Fruit fly (Drosophila melanogaster) whole organism, prepupa: Measurements from ENCODE around the gene udt.

Experiments
- CG10631 ChIP-seq: fragments of 200-800 bp; sonication (Bioruptor generic); optimal IDR thresholded peaks from 2 replicates; lab custom pipeline; 2016; ENCODE audit warnings: missing biosample characterization, missing genetic modification characterization
- CG10669 ChIP-seq: fragments of 200-800 bp; sonication (Bioruptor generic); optimal IDR thresholded peaks from 3 replicates; lab custom pipeline; 2018; ENCODE audit warnings: missing biosample characterization, mild to moderate bottlenecking, missing genetic modification characterization, moderate library complexity
- CG11294 ChIP-seq: fragments of 200-800 bp; sonication (Bioruptor generic); IDR thresholded peaks from 2 replicates; pipeline ENCODE4 v1.3.6; 2022; ENCODE audit warnings: missing biosample characterization, missing genetic modification characterization
- CG11762 ChIP-seq: fragments of 200-800 bp; sonication (Bioruptor generic); optimal IDR thresholded peaks from 3 replicates; lab custom pipeline; 2016; ENCODE audit warnings: missing biosample characterization, missing genetic modification characterization; ENCODE audit not compliant: insufficient read depth
- CG11902 ChIP-seq: fragments of 200-800 bp; sonication (Bioruptor generic); optimal IDR thresholded peaks from 3 replicates; lab custom pipeline; 2016; ENCODE audit warnings: missing biosample characterization, missing genetic modification characterization
- CG15336 ChIP-seq: fragments of 200-800 bp; sonication (Bioruptor generic); IDR thresholded peaks from 2 replicates; pipeline ENCODE4 v1.3.6; 2022; ENCODE audit warnings: missing biosample characterization, missing genetic modification characterization
- CG1621 ChIP-seq: fragments of 200-800 bp; sonication (Bioruptor generic); optimal IDR thresholded peaks from 3 replicates; lab custom pipeline; 2018; ENCODE audit warnings: missing biosample characterization, mild to moderate bottlenecking, missing genetic modification characterization
- CG3032 ChIP-seq: fragments of 200-800 bp; optimal IDR thresholded peaks from 2 replicates; lab custom pipeline; 2019; ENCODE audit warnings: missing biosample characterization, mild to moderate bottlenecking, missing genetic modification characterization, moderate library complexity
- CG31627 ChIP-seq: fragments of 200-800 bp; sonication (Bioruptor generic); optimal IDR thresholded peaks from 3 replicates; lab custom pipeline; 2016; ENCODE audit warnings: missing biosample characterization, missing genetic modification characterization
- CG32006 ChIP-seq: fragments of 200-800 bp; sonication (Bioruptor generic); optimal IDR thresholded peaks from 3 replicates; lab custom pipeline; 2017; ENCODE audit warnings: missing biosample characterization, mild to moderate bottlenecking, missing genetic modification characterization
- CG34406 ChIP-seq: fragments of 200-800 bp; sonication (Bioruptor generic); optimal IDR thresholded peaks from 3 replicates; lab custom pipeline; 2016; ENCODE audit warnings: missing biosample characterization, missing genetic modification characterization
- CG3919 ChIP-seq: fragments of 200-800 bp; sonication (Bioruptor generic); optimal IDR thresholded peaks from 3 replicates; lab custom pipeline; 2016; ENCODE audit warnings: missing biosample characterization, missing genetic modification characterization
- CG4318 ChIP-seq: fragments of 200-800 bp; sonication (Bioruptor generic); optimal IDR thresholded peaks from 3 replicates; lab custom pipeline; 2017; ENCODE audit warnings: missing biosample characterization, mild to moderate bottlenecking, missing genetic modification characterization
- CG6163 ChIP-seq: fragments of 200-800 bp; sonication (Bioruptor generic); IDR thresholded peaks from 3 replicates; pipeline ENCODE4 v1.3.6; 2022; ENCODE audit warnings: missing biosample characterization, missing genetic modification characterization
- CG6276 ChIP-seq: fragments of 200-800 bp; sonication (Bioruptor generic); optimal IDR thresholded peaks from 2 replicates; lab custom pipeline; 2017; ENCODE audit warnings: missing biosample characterization, mild to moderate bottlenecking, missing genetic modification characterization
- CG6792 ChIP-seq: fragments of 200-800 bp; sonication (Bioruptor generic); optimal IDR thresholded peaks from 3 replicates; lab custom pipeline; 2016; ENCODE audit warnings: missing biosample characterization, missing genetic modification characterization
- CG6808 ChIP-seq: fragments of 200-800 bp; sonication (Bioruptor generic); optimal IDR thresholded peaks from 3 replicates; lab custom pipeline; 2017; ENCODE audit warnings: missing biosample characterization, missing genetic modification characterization, mild to moderate bottlenecking, moderate library complexity, missing genetic modification reagents
- CG6854 ChIP-seq: fragments of 200-800 bp; sonication (Bioruptor generic); optimal IDR thresholded peaks from 2 replicates; lab custom pipeline; 2017; ENCODE audit warnings: missing biosample characterization, mild to moderate bottlenecking, missing genetic modification characterization
- CG7368 ChIP-seq: fragments of 200-800 bp; sonication (Bioruptor generic); optimal IDR thresholded peaks from 3 replicates; lab custom pipeline; 2016; ENCODE audit warnings: missing biosample characterization, missing genetic modification characterization
- CG8319 ChIP-seq: fragments of 200-800 bp; sonication (Bioruptor generic); optimal IDR thresholded peaks from 3 replicates; lab custom pipeline; 2016; ENCODE audit warnings: missing biosample characterization, missing genetic modification characterization
- CG8632 ChIP-seq: fragments of 200-800 bp; sonication (Bioruptor generic); optimal IDR thresholded peaks from 3 replicates; lab custom pipeline; 2016; ENCODE audit warnings: missing biosample characterization, missing genetic modification characterization
- CG9139 ChIP-seq: fragments of 200-800 bp; sonication (Bioruptor generic); optimal IDR thresholded peaks from 3 replicates; lab custom pipeline; 2017; ENCODE audit warnings: missing biosample characterization, mild to moderate bottlenecking, missing genetic modification characterization
- Eip78C ChIP-seq: fragments of 200-800 bp; sonication (Bioruptor generic); peaks from one replicate; lab custom pipeline; 2016; ENCODE audit warnings: missing biosample characterization, missing genetic modification characterization
- Ets21C ChIP-seq: fragments of 200-800 bp; sonication (Bioruptor generic); optimal IDR thresholded peaks from 3 replicates; lab custom pipeline; 2016; ENCODE audit warnings: missing biosample characterization, missing genetic modification characterization
- Ets96B ChIP-seq: fragments of 200-800 bp; optimal IDR thresholded peaks from 2 replicates; lab custom pipeline; 2019; ENCODE audit warnings: missing biosample characterization, mild to moderate bottlenecking, missing genetic modification characterization, moderate library complexity
- Gug ChIP-seq: fragments of 200-800 bp; sonication (Bioruptor generic); IDR thresholded peaks from 2 replicates; pipeline ENCODE4 v1.3.6; 2022; ENCODE audit warnings: missing biosample characterization, missing genetic modification characterization
- Hr39 ChIP-seq: fragments of 200-800 bp; sonication (Bioruptor generic); optimal IDR thresholded peaks from 2 replicates; lab custom pipeline; 2016; ENCODE audit warnings: missing biosample characterization, missing genetic modification characterization
- Met ChIP-seq: fragments of 200-800 bp; sonication (Bioruptor generic); optimal IDR thresholded peaks from 3 replicates; lab custom pipeline; 2016; ENCODE audit warnings: missing biosample characterization, missing genetic modification characterization
- OdsH ChIP-seq: fragments of 200-800 bp; sonication (Bioruptor generic); optimal IDR thresholded peaks from 3 replicates; lab custom pipeline; 2016; ENCODE audit warnings: missing biosample characterization, missing genetic modification characterization
- Smox ChIP-seq: fragments of 200-800 bp; sonication (Bioruptor generic); optimal IDR thresholded peaks from 3 replicates; lab custom pipeline; 2016; ENCODE audit warnings: missing biosample characterization, missing genetic modification characterization
- Sox15 ChIP-seq: fragments of 200-800 bp; sonication (Bioruptor generic); optimal IDR thresholded peaks from 3 replicates; lab custom pipeline; 2016; ENCODE audit warnings: missing biosample characterization, missing genetic modification characterization
- achi ChIP-seq: fragments of 200-800 bp; sonication (Bioruptor generic); optimal IDR thresholded peaks from 3 replicates; lab custom pipeline; 2016; ENCODE audit warnings: missing biosample characterization, missing genetic modification characterization
- acj6 ChIP-seq: fragments of 200-800 bp; sonication (Bioruptor generic); optimal IDR thresholded peaks from 3 replicates; lab custom pipeline; 2016; ENCODE audit warnings: missing biosample characterization, missing genetic modification characterization
- cyc ChIP-seq: fragments of 200-800 bp; sonication (Bioruptor generic); optimal IDR thresholded peaks from 3 replicates; lab custom pipeline; 2016; ENCODE audit warnings: missing biosample characterization, missing genetic modification characterization
- dac ChIP-seq: fragments of 200-800 bp; sonication (Bioruptor generic); optimal IDR thresholded peaks from 2 replicates; lab custom pipeline; 2017; ENCODE audit warnings: missing biosample characterization, mild to moderate bottlenecking, missing genetic modification characterization
- dsx ChIP-seq: fragments of 200-800 bp; optimal IDR thresholded peaks from 3 replicates; lab custom pipeline; 2019; ENCODE audit warnings: missing biosample characterization, mild to moderate bottlenecking, missing genetic modification characterization, moderate library complexity; ENCODE audit not compliant: poor library complexity, severe bottlenecking
- eg ChIP-seq: fragments of 200-800 bp; sonication (Bioruptor generic); IDR thresholded peaks from 3 replicates; pipeline ENCODE4 v1.3.6; 2022; ENCODE audit warnings: missing biosample characterization, missing genetic modification characterization
- esn ChIP-seq: fragments of 200-800 bp; sonication (Bioruptor generic); optimal IDR thresholded peaks from 2 replicates; lab custom pipeline; 2016; ENCODE audit warnings: missing biosample characterization, mild to moderate bottlenecking, missing genetic modification characterization, moderate library complexity
- fd59A ChIP-seq: fragments of 200-800 bp; sonication (Bioruptor generic); optimal IDR thresholded peaks from 2 replicates; lab custom pipeline; 2017; ENCODE audit warnings: missing biosample characterization, mild to moderate bottlenecking, missing genetic modification characterization, missing genetic modification reagents
- fd85E ChIP-seq: fragments of 200-800 bp; sonication (Bioruptor generic); optimal IDR thresholded peaks from 3 replicates; lab custom pipeline; 2016; ENCODE audit warnings: missing biosample characterization, missing genetic modification characterization
- fkh ChIP-seq: fragments of 200-800 bp; sonication (Bioruptor generic); optimal IDR thresholded peaks from 3 replicates; lab custom pipeline; 2017; ENCODE audit warnings: missing biosample characterization, mild to moderate bottlenecking, missing genetic modification characterization, moderate library complexity
- pdm3 ChIP-seq: fragments of 200-800 bp; sonication (Bioruptor generic); optimal IDR thresholded peaks from 3 replicates; lab custom pipeline; 2016; ENCODE audit warnings: missing biosample characterization, missing genetic modification characterization
- salr ChIP-seq, 2 experiments: fragments of 200-800 bp; sonication (Bioruptor generic); optimal IDR thresholded peaks; 3 replicates each; lab custom pipeline; 2016 to 2018; ENCODE audit warnings: missing biosample characterization in 2 of 2, missing genetic modification characterization in 2 of 2, mild to moderate bottlenecking in 1 of 2
- spab ChIP-seq: fragments of 200-800 bp; sonication (Bioruptor generic); optimal IDR thresholded peaks from 2 replicates; lab custom pipeline; 2017; ENCODE audit warnings: missing biosample characterization, mild to moderate bottlenecking, missing genetic modification characterization, missing genetic modification reagents
- svp ChIP-seq: fragments of 200-800 bp; sonication (Bioruptor generic); peaks from one replicate; lab custom pipeline; 2016; ENCODE audit warnings: missing biosample characterization, missing genetic modification characterization
- topi ChIP-seq: fragments of 200-800 bp; sonication (Bioruptor generic); optimal IDR thresholded peaks from 3 replicates; lab custom pipeline; 2016; ENCODE audit warnings: missing biosample characterization, missing genetic modification characterization

udt gene

dm6 chr3R:23732533-23732932 lies 30.5 kb downstream of the udt start:
- no peak for TF ChIP-seq spab (GFP tag; lab: Kevin White, UChicago)
- no peak for TF ChIP-seq Gug
- TF ChIP-seq Eip78C (GFP tag; lab: Kevin White, UChicago) = no peak
- TF ChIP-seq CG11294 (GFP tag; lab: Robert Waterston, UW) = no peak
- no peak for TF ChIP-seq acj6 (GFP tag; lab: Kevin White, UChicago)
- no peak for TF ChIP-seq fd59A
- TF ChIP-seq esn (GFP tag; lab: Kevin White, UChicago) = no peak

dm6 chr3R:23730472-23730801 lies 32.6 kb downstream of the udt start:
- TF ChIP-seq CG3032 (no peak), svp (GFP tag; lab: Kevin White, UChicago) (peak; percentile 74)
- TF ChIP-seq, all 60 proteins: peak for 1

- no peak for TF ChIP-seq Ets21C (GFP tag; lab: Kevin White, UChicago)
- no peak for TF ChIP-seq Met (GFP tag; lab: Kevin White, UChicago)
- TF ChIP-seq Ets96B (tag; lab: Kevin White, UChicago) = no peak
- TF ChIP-seq CG10631 (GFP tag; lab: Kevin White, UChicago) = no peak
- TF ChIP-seq achi (GFP tag; lab: Kevin White, UChicago) = no peak
- peak; percentile 42; the same call in 1 of the 2 replicates for TF ChIP-seq CG15336 (GFP tag; lab: Robert Waterston, UW)
- TF ChIP-seq CG3032 = no peak
- no peak for TF ChIP-seq CG10669 (GFP tag; lab: Kevin White, UChicago)
- TF ChIP-seq OdsH (GFP tag; lab: Kevin White, UChicago) = no peak
- TF ChIP-seq CG11762 (GFP tag; lab: Kevin White, UChicago) = no peak
- no peak; the same call in 2 of the 3 replicates for TF ChIP-seq eg (GFP tag; lab: Robert Waterston, UW)
- peak; percentile 91 for TF ChIP-seq CG1621 (tag; lab: Kevin White, UChicago)
- no peak for TF ChIP-seq Hr39 (GFP tag; lab: Kevin White, UChicago)
- no peak for TF ChIP-seq dac (GFP tag; lab: Kevin White, UChicago)
- peak; percentile 40; the same call in 1 of the 3 replicates for TF ChIP-seq CG6163 (GFP tag; lab: Robert Waterston, UW)
- TF ChIP-seq Smox = no peak
- TF ChIP-seq dsx = peak; percentile 52
- no peak for TF ChIP-seq CG7368 (GFP tag; lab: Kevin White, UChicago)
- TF ChIP-seq CG6792 (GFP tag; lab: Kevin White, UChicago) = no peak
- no peak for TF ChIP-seq CG11294 (GFP tag; lab: Robert Waterston, UW)
- TF ChIP-seq CG6276 (GFP tag; lab: Kevin White, UChicago) = peak; percentile 32
- TF ChIP-seq CG32006 (GFP tag; lab: Kevin White, UChicago) = peak; percentile 22
- TF ChIP-seq Sox15 (GFP tag; lab: Kevin White, UChicago) = no peak
- TF ChIP-seq CG11902 (GFP tag; lab: Kevin White, UChicago) = no peak
- TF ChIP-seq CG31627 (GFP tag; lab: Kevin White, UChicago) = no peak
- TF ChIP-seq CG3919 (GFP tag; lab: Kevin White, UChicago) = peak; percentile 25
- TF ChIP-seq fd59A = no peak
- no peak for TF ChIP-seq CG8319
- no peak for TF ChIP-seq pdm3 (GFP tag; lab: Kevin White, UChicago)
- no peak for TF ChIP-seq acj6 (GFP tag; lab: Kevin White, UChicago)
- TF ChIP-seq CG4318 (GFP tag; lab: Kevin White, UChicago) = no peak
- no peak for TF ChIP-seq CG34406 (GFP tag; lab: Kevin White, UChicago)
- no peak for TF ChIP-seq fd85E (GFP tag; lab: Kevin White, UChicago)
- no peak for TF ChIP-seq cyc (GFP tag; lab: Kevin White, UChicago)
- TF ChIP-seq fkh (GFP tag; lab: Kevin White, UChicago) = peak; percentile 16
- TF ChIP-seq CG8632 (GFP tag; lab: Kevin White, UChicago) = no peak
- TF ChIP-seq spab (GFP tag; lab: Kevin White, UChicago) = peak; percentile 15
- peak; percentile 38 for TF ChIP-seq CG9139 (GFP tag; lab: Kevin White, UChicago)
- no peak for TF ChIP-seq Gug
- no peak for TF ChIP-seq salr (GFP tag; optimal IDR thresholded peaks at IDR 0.05; lab: Kevin White, UChicago)
- no peak for TF ChIP-seq topi (GFP tag; lab: Kevin White, UChicago)
- TF ChIP-seq CG6854 (GFP tag; lab: Kevin White, UChicago) = peak; percentile 70
- peak; percentile 63 for TF ChIP-seq CG6808 (GFP tag; lab: Kevin White, UChicago)
These were observed 33.2 kb downstream of the udt start for dm6 chr3R:23729632-23730471.
